Worm (Caenorhabditis elegans): ENCODE results near the gene F38H12.5.

F38H12.5 gene

DNA sequence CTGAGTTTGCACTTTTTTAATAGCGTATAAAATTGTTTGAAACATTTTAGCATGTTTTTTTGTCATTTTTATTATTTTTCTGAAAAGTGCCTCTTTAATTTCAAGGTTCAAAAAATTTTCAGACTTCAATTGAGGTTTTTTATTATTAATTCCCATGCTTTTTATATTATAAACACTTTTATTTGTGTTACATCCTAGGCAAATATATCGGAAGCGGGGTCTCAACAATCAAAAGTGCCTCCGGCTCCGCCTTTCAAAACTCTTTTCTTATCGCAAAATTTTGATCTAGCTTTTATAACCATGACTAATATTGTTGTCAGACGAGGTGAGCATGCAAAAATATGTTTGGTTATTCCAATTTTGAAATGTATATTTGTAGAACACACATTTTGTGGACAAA, 9.4 kb downstream of the F38H12.5 start, which contains the start of gene otpl-2:
TSS of gene otpl-2 (plus strand) at position 301 of the 400 bp plus-strand sequence.
- TF ChIP-seq nfya-1 (tag; optimal IDR thresholded peaks at IDR 0.05; ENCODE audit: borderline replicate concordance, insufficient read depth) (no peak), rec-8 (tag; optimal IDR thresholded peaks at IDR 0.05) (no peak), unc-130 (GFP tag; optimal IDR thresholded peaks at IDR 0.05) (no peak)

DNA sequence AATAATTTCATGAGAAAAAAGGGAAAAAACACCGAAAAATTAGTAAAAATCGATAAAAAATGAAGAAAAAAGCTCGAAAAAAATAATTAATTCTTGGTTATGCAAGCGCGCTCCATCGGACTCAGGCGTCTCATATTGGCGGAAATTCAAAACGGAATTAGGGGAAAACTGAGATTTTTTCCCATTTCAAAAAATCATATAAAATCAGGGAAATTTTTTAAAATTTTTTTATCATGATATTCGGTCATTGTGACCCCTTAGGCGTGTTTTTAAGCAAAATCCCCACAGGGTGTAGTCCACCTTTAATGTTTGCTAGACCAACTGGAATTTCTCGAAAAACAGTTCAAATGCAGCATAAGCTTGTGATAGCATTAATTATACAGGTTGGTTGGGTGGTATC, 15.0 kb downstream of the F38H12.5 start:
- peak; percentile 82 for TF ChIP-seq mcd-1 (GFP tag; IDR thresholded peaks at IDR 0.05)

DNA sequence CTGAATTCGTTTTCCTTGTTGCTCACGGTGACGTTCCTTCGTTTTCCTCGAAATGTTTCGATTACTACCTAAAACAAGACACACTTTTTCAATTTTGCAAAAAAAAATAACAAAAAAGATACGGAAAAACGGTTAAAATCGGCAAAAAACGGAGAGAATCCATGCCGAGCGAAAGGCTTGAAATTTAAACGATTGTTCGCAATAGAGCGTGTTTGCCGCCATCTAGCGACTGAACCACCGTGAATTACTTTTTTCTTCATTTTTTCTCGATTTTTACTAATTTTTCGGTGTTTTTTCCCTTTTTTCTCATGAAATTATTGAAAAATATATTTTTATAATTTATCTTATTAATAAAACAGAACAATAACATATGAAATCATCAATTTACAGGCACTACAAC, 16.7 kb downstream of the F38H12.5 start:
- peak; percentile 59 for TF ChIP-seq mcd-1 (GFP tag; IDR thresholded peaks at IDR 0.05)
- peak; percentile 36; the same call in 1 of the 2 replicates for TF ChIP-seq hmg-1.2 (GFP tag; IDR thresholded peaks at IDR 0.05)

DNA sequence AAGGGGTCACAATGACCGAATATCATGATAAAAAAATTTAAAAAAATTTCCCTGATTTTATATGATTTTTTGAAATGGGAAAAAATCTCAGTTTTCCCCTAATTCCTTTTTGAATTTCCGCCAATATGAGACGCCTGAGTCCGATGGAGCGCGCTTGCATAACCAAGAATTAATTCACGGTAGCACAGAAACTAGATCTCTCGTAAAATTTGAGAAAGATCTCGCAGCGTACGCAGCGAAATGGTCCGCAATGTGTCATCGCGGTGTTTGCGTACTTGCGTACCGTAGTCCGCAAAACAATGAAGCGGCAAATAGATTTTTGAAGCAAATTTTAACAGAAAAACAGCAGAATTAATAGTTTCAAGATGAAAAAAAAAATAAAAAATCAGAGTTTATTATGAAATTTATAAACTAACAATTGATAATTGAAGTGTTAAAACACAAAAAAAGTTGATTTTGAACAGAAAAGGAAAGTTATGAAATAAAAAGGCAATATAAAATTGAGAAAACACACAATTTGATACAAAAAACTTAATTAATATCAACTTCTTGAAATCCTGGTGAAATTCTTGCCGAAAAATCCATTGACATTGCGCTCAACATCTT, 19.2 kb downstream of the F38H12.5 start:
- TF ChIP-seq ceh-91 (GFP tag; IDR thresholded peaks at IDR 0.05): peak; percentile 69
- TF ChIP-seq attf-5 (GFP tag; optimal IDR thresholded peaks at IDR 0.05): peak; percentile 6
- TF ChIP-seq nfyb-1 (GFP tag; IDR thresholded peaks at IDR 0.05): peak; percentile 83
- peak; percentile 54 for TF ChIP-seq hsf-1 (GFP tag; IDR thresholded peaks at IDR 0.05)
- TF ChIP-seq ceh-100 (GFP tag; IDR thresholded peaks at IDR 0.05): peak; percentile 77
- TF ChIP-seq F33H1.4 (GFP tag; IDR thresholded peaks at IDR 0.05): peak; percentile 60
- peak; percentile 66; the same call in 1 of the 2 replicates for TF ChIP-seq ekl-4 (GFP tag; IDR thresholded peaks at IDR 0.05)
- TF ChIP-seq madf-8 (GFP tag; conservative IDR thresholded peaks at IDR 0.05): peak; percentile 33; the same call in 1 of the 2 replicates
- peak; percentile 57 for TF ChIP-seq lin-54 (GFP tag; optimal IDR thresholded peaks at IDR 0.05)
- TF ChIP-seq lir-1 (GFP tag; conservative IDR thresholded peaks at IDR 0.05): peak; percentile 35; the same call in 1 of the 2 replicates
- peak; percentile 98 for TF ChIP-seq mcd-1 (GFP tag; IDR thresholded peaks at IDR 0.05)
- TF ChIP-seq C06A6.2 (GFP tag; conservative IDR thresholded peaks at IDR 0.05): peak; percentile 67
- TF ChIP-seq B0019.2 (GFP tag; conservative IDR thresholded peaks at IDR 0.05): 0 out of 2 replicates have a peak, but pooled peaks have one; percentile 19
- peak; percentile 63; the same call in 1 of the 2 replicates for TF ChIP-seq rcor-1 (GFP tag; IDR thresholded peaks at IDR 0.05)
- peak; percentile 91 for TF ChIP-seq hmg-1.2 (GFP tag; IDR thresholded peaks at IDR 0.05)
- TF ChIP-seq lsl-1 (GFP tag; optimal IDR thresholded peaks at IDR 0.05): peak; percentile 36
- TF ChIP-seq hmg-20 (GFP tag; IDR thresholded peaks at IDR 0.05): 0 out of 2 replicates have a peak, but pooled peaks have one; percentile 16
- peak; percentile 66 for TF ChIP-seq madf-6 (GFP tag; IDR thresholded peaks at IDR 0.05)
- TF ChIP-seq Y67H2A.10 (GFP tag; conservative IDR thresholded peaks at IDR 0.05): 0 out of 2 replicates have a peak, but pooled peaks have one; percentile 30
- TF ChIP-seq egl-18 (GFP tag; IDR thresholded peaks at IDR 0.05): 0 out of 2 replicates have a peak, but pooled peaks have one; percentile 59
- peak; percentile 72; the same call in 1 of the 2 replicates for TF ChIP-seq D2030.7 (GFP tag; IDR thresholded peaks at IDR 0.05)

DNA sequence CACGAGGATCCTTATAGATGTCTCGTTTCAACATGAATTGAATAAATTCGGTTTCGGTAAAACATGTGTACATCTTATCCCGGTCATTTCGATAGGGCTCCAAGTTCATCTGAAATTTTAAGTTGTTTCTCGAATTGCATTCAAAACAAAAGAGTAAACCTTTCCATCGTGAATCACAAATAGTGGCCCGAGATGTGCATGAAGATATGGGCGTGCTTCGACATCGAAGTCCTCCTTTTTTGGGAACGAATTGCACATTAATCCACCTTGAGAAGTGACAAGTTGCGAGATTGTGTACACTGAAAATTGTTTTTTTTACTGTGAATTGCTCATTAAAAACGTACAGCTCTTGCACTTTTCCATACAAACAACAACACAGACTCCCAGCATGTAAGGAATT, 26.6 kb downstream of the F38H12.5 start:
- no peak for TF ChIP-seq C17E4.6 (GFP tag; IDR thresholded peaks at IDR 0.05)
- no peak for TF ChIP-seq attf-5 (GFP tag; optimal IDR thresholded peaks at IDR 0.05)
- TF ChIP-seq Y79H2A.3 (GFP tag; conservative IDR thresholded peaks at IDR 0.05): no peak
- TF ChIP-seq B0261.1 (tag; optimal IDR thresholded peaks at IDR 0.05): no peak

DNA sequence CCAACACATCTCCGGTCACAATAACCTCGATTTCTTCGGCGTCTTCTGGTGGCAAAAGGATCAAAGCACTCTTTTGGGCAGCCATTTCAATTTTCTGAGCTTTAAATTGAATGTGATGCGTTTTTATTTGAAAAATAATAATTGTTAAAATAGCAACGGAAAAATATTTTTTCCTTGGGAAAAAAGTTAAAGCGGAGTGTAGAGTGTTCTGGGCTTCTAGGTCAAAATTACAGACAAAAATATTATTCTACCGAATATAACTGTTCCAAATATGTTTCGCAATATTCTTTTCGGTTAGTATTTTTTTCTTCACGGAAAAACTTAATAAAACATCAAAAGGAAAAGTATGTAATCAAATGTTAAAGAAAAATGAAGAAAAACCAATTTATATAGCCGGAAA, 27.8 kb downstream of the F38H12.5 start, which contains the start of gene djr-1.2:
TSS of gene djr-1.2 (minus strand) at position 101 of the 400 bp plus-strand sequence.
- TF ChIP-seq hrde-1 (tag; optimal IDR thresholded peaks at IDR 0.05; ENCODE audit: borderline replicate concordance) (no peak), ccch-3 (GFP tag; optimal IDR thresholded peaks at IDR 0.05) (no peak), lir-1 (GFP tag; conservative IDR thresholded peaks at IDR 0.05) (no peak), sptf-2 (GFP tag; optimal IDR thresholded peaks at IDR 0.05) (no peak), Y95B8A.8 (GFP tag; IDR thresholded peaks at IDR 0.05) (no peak), mxl-1 (tag; optimal IDR thresholded peaks at IDR 0.05) (no peak), attf-6 (GFP tag; IDR thresholded peaks at IDR 0.05) (no peak), hsf-1 (GFP tag; IDR thresholded peaks at IDR 0.05) (no peak), zfh-2 (GFP tag; conservative IDR thresholded peaks at IDR 0.05) (no peak), B0261.1 (tag; optimal IDR thresholded peaks at IDR 0.05) (no peak), snpc-3.4 (tag; optimal IDR thresholded peaks at IDR 0.05) (no peak), madf-6 (GFP tag; IDR thresholded peaks at IDR 0.05) (no peak), gei-17 (GFP tag; optimal IDR thresholded peaks at IDR 0.05) (no peak), ZK185.1 (tag; optimal IDR thresholded peaks at IDR 0.05; ENCODE audit: poor library complexity, severe bottlenecking) (no peak), B0019.2 (GFP tag; conservative IDR thresholded peaks at IDR 0.05) (no peak)
